Worm (Caenorhabditis elegans) whole organism, mixed stage, embryonic: ENCODE measurements around the gene cyp-35D1.

Experiments used
- M03D4.4 ChIP-seq: sonication (generic microtip); optimal IDR thresholded peaks from 2 replicates; lab custom pipeline; 2017; ENCODE audit warnings: mild to moderate bottlenecking, missing genetic modification characterization, missing compliant biosample characterization
- bed-3 ChIP-seq: fragments of 200-800 bp; sonication (Bioruptor generic); optimal IDR thresholded peaks from 3 replicates; lab custom pipeline; 2018; ENCODE audit warnings: mild to moderate bottlenecking, missing genetic modification characterization, moderate library complexity, missing compliant biosample characterization
- ceh-39 ChIP-seq: fragments of 150-350 bp; optimal IDR thresholded peaks from 2 replicates; lab custom pipeline; 2014; ENCODE audit warnings: missing biosample characterization, missing genetic modification characterization
- ceh-43 ChIP-seq: fragments of 200-800 bp; sonication (Bioruptor generic); optimal IDR thresholded peaks from 2 replicates; lab custom pipeline; 2018; ENCODE audit warnings: mild to moderate bottlenecking, missing genetic modification characterization, moderate library complexity, missing compliant biosample characterization
- ceh-83 ChIP-seq: fragments of 200-800 bp; sonication (Bioruptor generic); optimal IDR thresholded peaks from 2 replicates; lab custom pipeline; 2018; ENCODE audit warnings: mild to moderate bottlenecking, missing genetic modification characterization, missing compliant biosample characterization
- ces-1 ChIP-seq: fragments of 150-350 bp; optimal IDR thresholded peaks from 2 replicates; lab custom pipeline; 2014; ENCODE audit warnings: missing biosample characterization, missing genetic modification reagents, missing genetic modification characterization
- drap-1 ChIP-seq: fragments of 200-800 bp; sonication (Bioruptor generic); optimal IDR thresholded peaks from 3 replicates; lab custom pipeline; 2018; ENCODE audit warnings: mild to moderate bottlenecking, missing genetic modification characterization, missing compliant biosample characterization
- elt-1 ChIP-seq: sonication (generic microtip); optimal IDR thresholded peaks from 2 replicates; lab custom pipeline; 2017; ENCODE audit warnings: missing genetic modification characterization, mild to moderate bottlenecking, missing compliant biosample characterization, antibody characterized with exemption, moderate library complexity, borderline replicate concordance; ENCODE audit not compliant: insufficient read depth
- elt-3 ChIP-seq: fragments of 150-350 bp; optimal IDR thresholded peaks from 2 replicates; lab custom pipeline; 2014; ENCODE audit warnings: missing biosample characterization, missing genetic modification characterization
- flh-1 ChIP-seq: fragments of 200-800 bp; sonication (Bioruptor generic); optimal IDR thresholded peaks from 2 replicates; lab custom pipeline; 2018; ENCODE audit warnings: mild to moderate bottlenecking, missing genetic modification characterization, moderate library complexity, missing compliant biosample characterization
- ham-2 ChIP-seq: fragments of 200-800 bp; sonication (Bioruptor generic); optimal IDR thresholded peaks from 2 replicates; lab custom pipeline; 2018; ENCODE audit warnings: mild to moderate bottlenecking, missing genetic modification characterization, missing compliant biosample characterization
- hlh-1 ChIP-seq: fragments of 150-350 bp; optimal IDR thresholded peaks from 2 replicates; lab custom pipeline; 2014; ENCODE audit warnings: missing biosample characterization, missing genetic modification reagents, missing genetic modification characterization
- lin-32 ChIP-seq: fragments of 200-800 bp; sonication (Bioruptor generic); optimal IDR thresholded peaks from 2 replicates; lab custom pipeline; 2018; ENCODE audit warnings: mild to moderate bottlenecking, missing genetic modification characterization, missing compliant biosample characterization
- lsy-2 ChIP-seq: fragments of 150-350 bp; optimal IDR thresholded peaks from 2 replicates; lab custom pipeline; 2014; ENCODE audit warnings: missing biosample characterization, missing genetic modification characterization
- mab-5 ChIP-seq: fragments of 150-350 bp; optimal IDR thresholded peaks from 2 replicates; lab custom pipeline; 2014; ENCODE audit warnings: missing biosample characterization, missing genetic modification characterization
- mep-1 ChIP-seq: fragments of 150-350 bp; optimal IDR thresholded peaks from 2 replicates; lab custom pipeline; 2017; ENCODE audit warnings: missing biosample characterization, missing genetic modification reagents, missing genetic modification characterization, inconsistent platforms
- mls-2 ChIP-seq: sonication (generic microtip); optimal IDR thresholded peaks from 2 replicates; lab custom pipeline; 2016; ENCODE audit warnings: mild to moderate bottlenecking, missing genetic modification characterization, moderate library complexity, missing compliant biosample characterization
- nhr-12 ChIP-seq: fragments of 150-350 bp; optimal IDR thresholded peaks from 2 replicates; lab custom pipeline; 2014; ENCODE audit warnings: missing biosample characterization, missing genetic modification characterization
- nhr-2 ChIP-seq: fragments of 150-350 bp; optimal IDR thresholded peaks from 2 replicates; lab custom pipeline; 2014; ENCODE audit warnings: missing biosample characterization, missing genetic modification characterization
- nhr-237 ChIP-seq: fragments of 150-350 bp; optimal IDR thresholded peaks from 2 replicates; lab custom pipeline; 2014; ENCODE audit warnings: missing biosample characterization, missing genetic modification characterization
- nhr-28 ChIP-seq: fragments of 150-350 bp; optimal IDR thresholded peaks from 2 replicates; lab custom pipeline; 2014; ENCODE audit warnings: missing biosample characterization, missing genetic modification characterization
- pha-4 ChIP-seq: fragments of 150-350 bp; optimal IDR thresholded peaks from 2 replicates; lab custom pipeline; 2018; ENCODE audit warnings: missing biosample characterization, missing genetic modification reagents, missing genetic modification characterization
- sem-2 ChIP-seq: fragments of 200-800 bp; sonication (Bioruptor generic); optimal IDR thresholded peaks from 2 replicates; lab custom pipeline; 2018; ENCODE audit warnings: mild to moderate bottlenecking, missing genetic modification characterization, missing compliant biosample characterization
- snpc-4 ChIP-seq: fragments of 150-350 bp; optimal IDR thresholded peaks from 2 replicates; lab custom pipeline; 2014; ENCODE audit warnings: missing biosample characterization, missing genetic modification characterization
- sptf-1 ChIP-seq: sonication (generic microtip); optimal IDR thresholded peaks from 2 replicates; lab custom pipeline; 2017; ENCODE audit warnings: mild to moderate bottlenecking, missing genetic modification characterization, moderate library complexity, missing compliant biosample characterization
- tbx-8 ChIP-seq: fragments of 200-800 bp; sonication (Bioruptor generic); optimal IDR thresholded peaks from 2 replicates; lab custom pipeline; 2018; ENCODE audit warnings: mild to moderate bottlenecking, missing genetic modification characterization, moderate library complexity, missing compliant biosample characterization
- unc-120 ChIP-seq: sonication (generic microtip); optimal IDR thresholded peaks from 2 replicates; lab custom pipeline; 2017; ENCODE audit warnings: missing genetic modification characterization, missing compliant biosample characterization; ENCODE audit not compliant: poor library complexity, severe bottlenecking
- unc-39 ChIP-seq: fragments of 150-350 bp; optimal IDR thresholded peaks from 2 replicates; lab custom pipeline; 2014; ENCODE audit warnings: missing biosample characterization, missing genetic modification characterization
- unc-62 ChIP-seq: fragments of 150-350 bp; optimal IDR thresholded peaks from 2 replicates; lab custom pipeline; 2014; ENCODE audit warnings: missing biosample characterization, missing genetic modification reagents, missing genetic modification characterization
- zip-8 ChIP-seq: fragments of 150-350 bp; optimal IDR thresholded peaks from 2 replicates; lab custom pipeline; 2014; ENCODE audit warnings: missing biosample characterization, missing genetic modification characterization
- ztf-11 ChIP-seq: fragments of 150-350 bp; optimal IDR thresholded peaks from 2 replicates; lab custom pipeline; 2014; ENCODE audit warnings: missing biosample characterization, missing genetic modification characterization

cyp-35D1 gene

ce11 chrV:16029237-16029636, 39.8 kb upstream of the cyp-35D1 start:
- TF ChIP-seq hlh-1 (tag; lab: Kevin White, UChicago), result no peak
- no peak for TF ChIP-seq bed-3 (GFP tag; lab: Kevin White, UChicago)
- no peak for TF ChIP-seq drap-1 (GFP tag; lab: Kevin White, UChicago)
- no peak for TF ChIP-seq flh-1 (GFP tag; lab: Kevin White, UChicago)
- no peak for TF ChIP-seq tbx-8 (GFP tag; lab: Kevin White, UChicago)
- TF ChIP-seq nhr-12, result no peak
- no peak for TF ChIP-seq elt-3 (tag; lab: Kevin White, UChicago)
- TF ChIP-seq mep-1 (tag; lab: Kevin White, UChicago), result no peak
- TF ChIP-seq M03D4.4, result no peak
- no peak for TF ChIP-seq lsy-2 (tag; lab: Kevin White, UChicago)
- no peak for TF ChIP-seq nhr-237 (tag; lab: Kevin White, UChicago)
- no peak for TF ChIP-seq mls-2 (tag; lab: Kevin White, UChicago)
- TF ChIP-seq pha-4 (tag; lab: Kevin White, UChicago), result no peak

ce11 chrV:16031571-16031970, 37.5 kb upstream of the cyp-35D1 start, which contains the start of gene T10C6.7:
TSS of gene T10C6.7 (minus strand) at chrV:16031713.
- TF ChIP-seq lin-32 (GFP tag; lab: Kevin White, UChicago) (no peak), unc-120 (tag; lab: Kevin White, UChicago) (no peak), drap-1 (GFP tag; lab: Kevin White, UChicago) (no peak), ceh-43 (GFP tag; lab: Kevin White, UChicago) (no peak), nhr-12 (no peak), ceh-83 (no peak), mab-5 (no peak), zip-8 (tag; lab: Kevin White, UChicago) (no peak), mep-1 (tag; lab: Kevin White, UChicago) (no peak), ztf-11 (tag; lab: Kevin White, UChicago) (no peak), bed-3 (GFP tag; lab: Kevin White, UChicago) (no peak), ces-1 (GFP tag; lab: Kevin White, UChicago) (no peak), lsy-2 (tag; lab: Kevin White, UChicago) (no peak), mls-2 (tag; lab: Kevin White, UChicago) (no peak), unc-62 (GFP tag; lab: Kevin White, UChicago) (no peak)

- TF ChIP-seq zip-8 (tag; lab: Kevin White, UChicago) (no peak), unc-62 (GFP tag; lab: Kevin White, UChicago) (no peak), ztf-11 (tag; lab: Kevin White, UChicago) (no peak), elt-1 (tag; lab: Kevin White, UChicago) (no peak), lin-32 (GFP tag; lab: Kevin White, UChicago) (no peak), ceh-39 (tag; lab: Kevin White, UChicago) (no peak), pha-4 (tag; lab: Kevin White, UChicago) (no peak), unc-39 (tag; lab: Kevin White, UChicago) (no peak), nhr-12 (no peak), nhr-237 (tag; lab: Kevin White, UChicago) (no peak), mab-5 (no peak), nhr-28 (tag; lab: Kevin White, UChicago) (no peak), ceh-43 (GFP tag; lab: Kevin White, UChicago) (no peak), hlh-1 (tag; lab: Kevin White, UChicago) (no peak), mep-1 (tag; lab: Kevin White, UChicago) (no peak), sem-2 (GFP tag; lab: Kevin White, UChicago) (no peak)
These were observed 36.3 kb upstream of the cyp-35D1 start, which contains the start of gene T10C6.16 for ce11 chrV:16032761-16033160. TSS of gene T10C6.16 (minus strand) at chrV:16033005.

- TF ChIP-seq mls-2 (tag; lab: Kevin White, UChicago) (no peak), nhr-2 (no peak), snpc-4 (no peak), zip-8 (tag; lab: Kevin White, UChicago) (no peak), ceh-83 (no peak), lsy-2 (tag; lab: Kevin White, UChicago) (no peak), ham-2 (GFP tag; lab: Kevin White, UChicago) (no peak), M03D4.4 (no peak), nhr-237 (tag; lab: Kevin White, UChicago) (no peak)
These were observed 35.5 kb upstream of the cyp-35D1 start for ce11 chrV:16033491-16033890.

ce11 chrV:16036166-16036565, 32.9 kb upstream of the cyp-35D1 start, which contains the start of gene T10C6.10:
TSS of gene T10C6.10 (plus strand) at chrV:16036413.
- TF ChIP-seq drap-1 (GFP tag; lab: Kevin White, UChicago), result no peak
- no peak for TF ChIP-seq lsy-2 (tag; lab: Kevin White, UChicago)
- no peak for TF ChIP-seq ham-2 (GFP tag; lab: Kevin White, UChicago)
- TF ChIP-seq mab-5, result no peak
- no peak for TF ChIP-seq elt-1 (tag; lab: Kevin White, UChicago)
- TF ChIP-seq M03D4.4, result no peak
- TF ChIP-seq ceh-39 (tag; lab: Kevin White, UChicago), result no peak
- TF ChIP-seq lin-32 (GFP tag; lab: Kevin White, UChicago), result no peak
- no peak for TF ChIP-seq sem-2 (GFP tag; lab: Kevin White, UChicago)
- no peak for TF ChIP-seq sptf-1
- no peak for TF ChIP-seq nhr-237 (tag; lab: Kevin White, UChicago)
- TF ChIP-seq nhr-28 (tag; lab: Kevin White, UChicago), result no peak
- no peak for TF ChIP-seq ceh-83
- no peak for TF ChIP-seq unc-39 (tag; lab: Kevin White, UChicago)
- no peak for TF ChIP-seq mep-1 (tag; lab: Kevin White, UChicago)
- TF ChIP-seq tbx-8 (GFP tag; lab: Kevin White, UChicago), result no peak
- TF ChIP-seq unc-120 (tag; lab: Kevin White, UChicago), result no peak
- TF ChIP-seq ces-1 (GFP tag; lab: Kevin White, UChicago), result no peak
- TF ChIP-seq mls-2 (tag; lab: Kevin White, UChicago), result no peak
- no peak for TF ChIP-seq ceh-43 (GFP tag; lab: Kevin White, UChicago)
- TF ChIP-seq, all 35 proteins: peak for 0
